Fruit fly (Drosophila melanogaster) whole organism, adult: ENCODE results near the gene Snx6.

Experiments
- CG11617 ChIP-seq: fragments of 200-800 bp; sonication (Bioruptor generic); optimal IDR thresholded peaks from 2 replicates; lab custom pipeline; 2017; ENCODE audit warnings: mild to moderate bottlenecking, missing biosample characterization, missing genetic modification reagents, missing genetic modification characterization
- CG12768 ChIP-seq: fragments of 200-800 bp; sonication (Bioruptor generic); optimal IDR thresholded peaks from 2 replicates; lab custom pipeline; 2017; ENCODE audit warnings: missing biosample characterization, missing genetic modification characterization, mild to moderate bottlenecking, moderate library complexity, missing genetic modification reagents
- CG14711 ChIP-seq: fragments of 200-800 bp; sonication (Bioruptor generic); optimal IDR thresholded peaks from 2 replicates; lab custom pipeline; 2018; ENCODE audit warnings: missing biosample characterization, mild to moderate bottlenecking, missing genetic modification characterization, moderate library complexity
- CG1620 ChIP-seq: fragments of 200-800 bp; sonication (Bioruptor generic); optimal IDR thresholded peaks from 2 replicates; lab custom pipeline; 2016; ENCODE audit warnings: missing biosample characterization, missing genetic modification characterization
- CG33017 ChIP-seq: fragments of 200-800 bp; sonication (Bioruptor generic); optimal IDR thresholded peaks from 2 replicates; lab custom pipeline; 2018; ENCODE audit warnings: missing biosample characterization, mild to moderate bottlenecking, missing genetic modification characterization, moderate library complexity
- CG5204 ChIP-seq: fragments of 200-800 bp; sonication (Bioruptor generic); optimal IDR thresholded peaks from 2 replicates; lab custom pipeline; 2016; ENCODE audit warnings: missing biosample characterization, missing genetic modification characterization
- CG7045 ChIP-seq: fragments of 200-800 bp; sonication (Bioruptor generic); optimal IDR thresholded peaks from 2 replicates; lab custom pipeline; 2017; ENCODE audit warnings: missing biosample characterization, mild to moderate bottlenecking, missing genetic modification characterization
- CG7101 ChIP-seq: fragments of 200-800 bp; sonication (Bioruptor generic); optimal IDR thresholded peaks from 2 replicates; lab custom pipeline; 2018; ENCODE audit warnings: missing biosample characterization, mild to moderate bottlenecking, missing genetic modification characterization, moderate library complexity
- Clk ChIP-seq: fragments of 200-800 bp; sonication (Bioruptor generic); optimal IDR thresholded peaks from 2 replicates; lab custom pipeline; 2017; ENCODE audit warnings: missing biosample characterization, missing genetic modification characterization
- Crg-1 ChIP-seq: fragments of 200-800 bp; sonication (Bioruptor generic); optimal IDR thresholded peaks from 2 replicates; lab custom pipeline; 2016; ENCODE audit warnings: missing biosample characterization, missing genetic modification characterization
- Hr96 ChIP-seq: fragments of 200-800 bp; sonication (Bioruptor generic); optimal IDR thresholded peaks from 2 replicates; lab custom pipeline; 2016; ENCODE audit warnings: missing biosample characterization, missing genetic modification characterization
- Mnt ChIP-seq: fragments of 200-800 bp; sonication (Bioruptor generic); optimal IDR thresholded peaks from 2 replicates; lab custom pipeline; 2016; ENCODE audit warnings: missing biosample characterization, mild to moderate bottlenecking, missing genetic modification characterization
- bab1 ChIP-seq: fragments of 200-800 bp; sonication (Bioruptor generic); optimal IDR thresholded peaks from 3 replicates; lab custom pipeline; 2019; ENCODE audit warnings: missing biosample characterization, mild to moderate bottlenecking, missing genetic modification characterization, moderate library complexity
- cic ChIP-seq: fragments of 200-800 bp; sonication (Bioruptor generic); optimal IDR thresholded peaks from 2 replicates; lab custom pipeline; 2017; ENCODE audit warnings: missing biosample characterization, mild to moderate bottlenecking, missing genetic modification characterization, moderate library complexity
- cnc ChIP-seq, 2 experiments: fragments of >200 bp; optimal IDR thresholded peaks; 2 replicates each; lab custom pipeline; 2017
- kay ChIP-seq: fragments of 200-800 bp; sonication (Bioruptor generic); peaks from one replicate; lab custom pipeline; 2016; ENCODE audit warnings: missing biosample characterization, missing genetic modification characterization, borderline replicate concordance
- ovo ChIP-seq: fragments of 200-800 bp; sonication (Bioruptor generic); optimal IDR thresholded peaks from 2 replicates; lab custom pipeline; 2016; ENCODE audit warnings: missing biosample characterization, missing genetic modification characterization
- pad ChIP-seq: fragments of 200-800 bp; sonication (Bioruptor generic); optimal IDR thresholded peaks from 3 replicates; lab custom pipeline; 2017; ENCODE audit warnings: missing biosample characterization, missing genetic modification characterization, mild to moderate bottlenecking, moderate library complexity, missing genetic modification reagents
- tj ChIP-seq: fragments of 200-800 bp; sonication (Bioruptor generic); optimal IDR thresholded peaks from 3 replicates; lab custom pipeline; 2017; ENCODE audit warnings: missing biosample characterization, mild to moderate bottlenecking, missing genetic modification characterization, moderate library complexity
- toe ChIP-seq: fragments of 200-800 bp; sonication (Bioruptor generic); optimal IDR thresholded peaks from 2 replicates; lab custom pipeline; 2016; ENCODE audit warnings: missing biosample characterization, missing genetic modification characterization

Snx6 gene

DNA sequence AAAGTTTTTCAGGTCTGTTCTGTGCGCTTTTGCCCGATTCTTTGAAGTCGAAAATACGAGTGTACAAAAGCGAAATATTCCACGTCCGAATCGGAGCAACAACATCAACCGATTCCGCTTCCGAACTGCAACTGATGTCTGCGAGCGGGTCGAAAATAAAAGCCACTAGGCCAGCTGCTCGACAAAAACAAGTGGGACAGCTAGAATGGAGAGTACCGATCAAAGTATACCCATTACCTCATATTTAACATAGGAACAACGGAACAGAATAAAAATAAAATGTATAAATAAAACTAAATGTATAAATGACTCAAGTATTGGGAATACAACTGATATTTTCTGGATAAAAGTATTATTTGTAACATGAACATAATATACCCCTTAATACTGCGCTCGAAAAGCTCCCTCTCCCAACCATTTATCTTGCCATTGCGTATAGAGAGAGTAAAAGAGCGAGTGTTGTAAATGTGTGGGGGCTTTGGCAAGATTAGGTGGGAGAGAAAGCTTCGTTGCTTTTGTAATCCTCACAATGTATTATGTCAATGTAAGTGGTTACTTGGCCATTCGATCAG lies 15.5 kb downstream of the Snx6 start, which contains the start of gene SLC5A11:
TSS of gene SLC5A11 (minus strand) at position 137 of the 572 bp plus-strand sequence.
- peak; percentile 97 for TF ChIP-seq Hr96
- peak; percentile 84 for TF ChIP-seq Crg-1 (GFP tag; lab: Kevin White, UChicago)
- TF ChIP-seq CG11617 (GFP tag; lab: Kevin White, UChicago), result peak; percentile 96
- TF ChIP-seq CG5204 (GFP tag; lab: Kevin White, UChicago), result peak; percentile 84
- TF ChIP-seq CG1620, result peak; percentile 56
- peak; percentile 99 for TF ChIP-seq CG7045 (GFP tag; lab: Kevin White, UChicago)
- peak; percentile 87 for TF ChIP-seq pad (GFP tag; lab: Kevin White, UChicago)
- no peak for TF ChIP-seq cnc (optimal IDR thresholded peaks at IDR 0.05; lab: Kevin White, UChicago)
- TF ChIP-seq Clk (GFP tag; lab: Kevin White, UChicago), result peak; percentile 93
- TF ChIP-seq bab1 (GFP tag; lab: Kevin White, UChicago), result peak; percentile 100
- peak; percentile 75 for TF ChIP-seq tj (GFP tag; lab: Kevin White, UChicago)
- TF ChIP-seq CG12768, result peak; percentile 96
- peak; percentile 96 for TF ChIP-seq toe (GFP tag; lab: Kevin White, UChicago)
- TF ChIP-seq CG7101 (tag; lab: Kevin White, UChicago), result peak; percentile 96
- TF ChIP-seq ovo (GFP tag; lab: Kevin White, UChicago), result peak; percentile 83
- peak; percentile 98 for TF ChIP-seq cic (GFP tag; lab: Kevin White, UChicago)
- TF ChIP-seq CG33017 (tag; lab: Kevin White, UChicago), result peak; percentile 98
- TF ChIP-seq kay (GFP tag; lab: Kevin White, UChicago), result peak; percentile 58
- peak; percentile 77 for TF ChIP-seq Mnt (GFP tag; lab: Kevin White, UChicago)
- peak; percentile 92 for TF ChIP-seq CG14711 (tag; lab: Kevin White, UChicago)

dm6 chr2L:8204366-8204765 lies 16.2 kb downstream of the Snx6 start:
- peak; percentile 60 for TF ChIP-seq CG12768
- no peak for TF ChIP-seq CG11617 (GFP tag; lab: Kevin White, UChicago)

DNA sequence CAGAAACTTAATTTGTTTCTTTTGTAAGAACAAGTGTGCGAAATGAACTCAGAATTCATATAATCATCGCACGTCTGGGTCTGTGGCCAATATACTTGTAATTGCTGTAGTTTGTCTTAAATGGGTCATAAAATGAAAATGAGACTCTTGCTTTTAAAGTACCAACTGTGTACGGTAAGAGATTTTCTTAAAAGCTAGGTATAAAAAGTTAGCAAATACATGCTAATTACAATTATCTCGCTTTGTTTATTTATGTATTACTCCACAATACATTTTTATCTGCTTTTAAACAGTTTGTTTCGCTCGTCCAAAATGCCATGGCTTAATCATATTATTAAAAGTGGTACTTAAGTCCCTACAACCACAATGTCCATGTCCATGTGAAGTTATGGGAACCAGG lies 16.8 kb downstream of the Snx6 start:
- TF ChIP-seq CG33017 (tag; lab: Kevin White, UChicago) (peak; percentile 62), Crg-1 (GFP tag; lab: Kevin White, UChicago) (no peak)

dm6 chr2L:8202569-8202968 lies 18.0 kb downstream of the Snx6 start:
- TF ChIP-seq tj (GFP tag; lab: Kevin White, UChicago) (no peak), Hr96 (no peak), Crg-1 (GFP tag; lab: Kevin White, UChicago) (no peak), cic (GFP tag; lab: Kevin White, UChicago) (peak; percentile 97), CG12768 (peak; percentile 91), CG33017 (tag; lab: Kevin White, UChicago) (peak; percentile 20)

- TF ChIP-seq CG7101 (tag; lab: Kevin White, UChicago), result peak; percentile 60
- TF ChIP-seq kay (GFP tag; lab: Kevin White, UChicago), result no peak
- TF ChIP-seq CG12768, result no peak
- TF ChIP-seq CG5204 (GFP tag; lab: Kevin White, UChicago), result no peak
- TF ChIP-seq cic (GFP tag; lab: Kevin White, UChicago), result peak; percentile 50
- TF ChIP-seq Hr96, result no peak
- TF ChIP-seq pad (GFP tag; lab: Kevin White, UChicago), result peak; percentile 51
- TF ChIP-seq ovo (GFP tag; lab: Kevin White, UChicago), result no peak
- TF ChIP-seq tj (GFP tag; lab: Kevin White, UChicago), result no peak
- peak; percentile 59 for TF ChIP-seq Crg-1 (GFP tag; lab: Kevin White, UChicago)
- TF ChIP-seq CG7045 (GFP tag; lab: Kevin White, UChicago), result no peak
- TF ChIP-seq CG33017 (tag; lab: Kevin White, UChicago), result peak; percentile 5
- no peak for TF ChIP-seq toe (GFP tag; lab: Kevin White, UChicago)
- TF ChIP-seq Clk (GFP tag; lab: Kevin White, UChicago), result no peak
- TF ChIP-seq CG1620, result peak; percentile 61
- TF ChIP-seq CG14711 (tag; lab: Kevin White, UChicago), result no peak
- no peak for TF ChIP-seq cnc (optimal IDR thresholded peaks at IDR 0.05; lab: Kevin White, UChicago)
- TF ChIP-seq CG11617 (GFP tag; lab: Kevin White, UChicago), result no peak
- peak; percentile 21 for TF ChIP-seq bab1 (GFP tag; lab: Kevin White, UChicago)
- TF ChIP-seq Mnt (GFP tag; lab: Kevin White, UChicago), result peak; percentile 33
Observed at dm6 chr2L:8198757-8199156, 21.8 kb downstream of the Snx6 start, which contains the start of gene PGAP5. Gene PGAP5, plus strand, starts transcription at chr2L:8198882.

- TF ChIP-seq Crg-1 (GFP tag; lab: Kevin White, UChicago) (peak; percentile 37), kay (GFP tag; lab: Kevin White, UChicago) (no peak), Clk (GFP tag; lab: Kevin White, UChicago) (no peak)
Observed at dm6 chr2L:8196757-8197530, 23.6 kb downstream of the Snx6 start, which contains the start of the genes CG8475 and CG8460. Gene CG8475, minus strand, starts transcription at chr2L:8196918. Gene CG8460, plus strand, starts transcription at chr2L:8197193.
